Fruit fly (Drosophila melanogaster) whole organism, embryonic: ENCODE results near the gene CG11178.

Experiments used
- Atf6 ChIP-seq: fragments of 200-800 bp; sonication (Bioruptor generic); IDR thresholded peaks from 2 replicates; pipeline ENCODE4 v1.3.6; 2022; ENCODE audit warnings: missing biosample characterization, missing genetic modification characterization
- CG10321 ChIP-seq: fragments of 200-800 bp; sonication (Bioruptor generic); IDR thresholded peaks from 2 replicates; pipeline ENCODE4 v1.3.6; 2022; ENCODE audit warnings: missing biosample characterization, missing genetic modification characterization
- CG10979 ChIP-seq: fragments of 200-800 bp; sonication (Bioruptor generic); optimal IDR thresholded peaks from 2 replicates; lab custom pipeline; 2018; ENCODE audit warnings: missing biosample characterization, mild to moderate bottlenecking, missing genetic modification characterization, moderate library complexity
- CG11398 ChIP-seq: fragments of 200-800 bp; sonication (Bioruptor generic); optimal IDR thresholded peaks from 2 replicates; lab custom pipeline; 2016; ENCODE audit warnings: missing biosample characterization, missing genetic modification characterization
- CG12942 ChIP-seq: fragments of 200-800 bp; sonication (Bioruptor generic); optimal IDR thresholded peaks from 3 replicates; lab custom pipeline; 2016; ENCODE audit warnings: missing biosample characterization, missing genetic modification characterization
- CG14050 ChIP-seq: fragments of 200-800 bp; sonication (Bioruptor generic); IDR thresholded peaks from 3 replicates; pipeline ENCODE4 v1.3.6; 2022; ENCODE audit warnings: missing biosample characterization, missing genetic modification characterization
- CG17359 ChIP-seq: fragments of 200-800 bp; sonication (Bioruptor generic); optimal IDR thresholded peaks from 3 replicates; lab custom pipeline; 2018; ENCODE audit warnings: missing biosample characterization, mild to moderate bottlenecking, missing genetic modification characterization, moderate library complexity
- CG17385 ChIP-seq: fragments of 200-800 bp; sonication (Bioruptor generic); optimal IDR thresholded peaks from 3 replicates; lab custom pipeline; 2018; ENCODE audit warnings: missing biosample characterization, mild to moderate bottlenecking, missing genetic modification characterization
- CG18476 ChIP-seq: fragments of 200-800 bp; sonication (Bioruptor generic); optimal IDR thresholded peaks from 2 replicates; lab custom pipeline; 2016; ENCODE audit warnings: missing biosample characterization, mild to moderate bottlenecking, missing genetic modification characterization
- CG18764 ChIP-seq: fragments of 200-800 bp; sonication (Bioruptor generic); optimal IDR thresholded peaks from 3 replicates; lab custom pipeline; 2016; ENCODE audit warnings: missing biosample characterization, missing genetic modification characterization
- CG2129 ChIP-seq: fragments of 200-800 bp; sonication (Bioruptor generic); IDR thresholded peaks from 2 replicates; pipeline ENCODE4 v1.3.6; 2022; ENCODE audit warnings: missing biosample characterization, missing genetic modification characterization; ENCODE audit not compliant: partially characterized antibody
- CG2712 ChIP-seq: fragments of 200-800 bp; optimal IDR thresholded peaks from 3 replicates; lab custom pipeline; 2019; ENCODE audit warnings: missing biosample characterization, mild to moderate bottlenecking, missing genetic modification characterization, moderate library complexity
- CG30020 ChIP-seq: fragments of 200-800 bp; optimal IDR thresholded peaks from 2 replicates; lab custom pipeline; 2019; ENCODE audit warnings: missing biosample characterization, mild to moderate bottlenecking, missing genetic modification characterization, moderate library complexity
- CG30403 ChIP-seq: fragments of 200-800 bp; sonication (Bioruptor generic); optimal IDR thresholded peaks from 3 replicates; lab custom pipeline; 2016; ENCODE audit warnings: missing biosample characterization, missing genetic modification characterization
- CG3065 ChIP-seq: fragments of 200-800 bp; sonication (Bioruptor generic); optimal IDR thresholded peaks from 2 replicates; lab custom pipeline; 2016; ENCODE audit warnings: missing biosample characterization, missing genetic modification characterization
- CG4617 ChIP-seq: fragments of 200-800 bp; sonication (Bioruptor generic); optimal IDR thresholded peaks from 3 replicates; lab custom pipeline; 2016; ENCODE audit warnings: missing biosample characterization, missing genetic modification characterization, borderline replicate concordance
- CG4707 ChIP-seq: fragments of 200-800 bp; sonication (Bioruptor generic); optimal IDR thresholded peaks from 2 replicates; lab custom pipeline; 2018; ENCODE audit warnings: missing biosample characterization, mild to moderate bottlenecking, missing genetic modification characterization, moderate library complexity
- CG6175 ChIP-seq: fragments of 200-800 bp; sonication (Bioruptor generic); IDR thresholded peaks from 3 replicates; pipeline ENCODE4 v1.3.6; 2022; ENCODE audit warnings: missing biosample characterization, missing genetic modification characterization
- CG6654 ChIP-seq: fragments of 200-800 bp; sonication (Bioruptor generic); optimal IDR thresholded peaks from 2 replicates; lab custom pipeline; 2017; ENCODE audit warnings: missing biosample characterization, mild to moderate bottlenecking, missing genetic modification characterization
- CG7357 ChIP-seq: fragments of 200-800 bp; sonication (Bioruptor generic); IDR thresholded peaks from 3 replicates; pipeline ENCODE4 v1.3.6; 2022; ENCODE audit warnings: missing biosample characterization, missing genetic modification characterization
- CG7745 ChIP-seq: fragments of 200-800 bp; sonication (Bioruptor generic); optimal IDR thresholded peaks from 2 replicates; lab custom pipeline; 2018; ENCODE audit warnings: missing biosample characterization, mild to moderate bottlenecking, missing genetic modification characterization, moderate library complexity
- CG7987 ChIP-seq: fragments of 200-800 bp; sonication (Bioruptor generic); optimal IDR thresholded peaks from 2 replicates; lab custom pipeline; 2018; ENCODE audit warnings: missing biosample characterization, mild to moderate bottlenecking, missing genetic modification characterization, moderate library complexity
- CG9609 ChIP-seq: fragments of 200-800 bp; sonication (Bioruptor generic); optimal IDR thresholded peaks from 3 replicates; lab custom pipeline; 2016; ENCODE audit warnings: missing biosample characterization, missing genetic modification characterization
- Dbx ChIP-seq: fragments of 200-800 bp; sonication (Bioruptor generic); IDR thresholded peaks from 3 replicates; pipeline ENCODE4 v1.3.6; 2022; ENCODE audit warnings: missing biosample characterization, missing genetic modification characterization
- Dp ChIP-seq: fragments of 200-800 bp; sonication (Bioruptor generic); optimal IDR thresholded peaks from 2 replicates; lab custom pipeline; 2018; ENCODE audit warnings: missing biosample characterization, mild to moderate bottlenecking, missing genetic modification characterization, moderate library complexity
- Lhr ChIP-seq: fragments of 200-800 bp; sonication (Bioruptor generic); optimal IDR thresholded peaks from 3 replicates; lab custom pipeline; 2017; ENCODE audit warnings: mild to moderate bottlenecking, missing biosample characterization, missing genetic modification reagents, missing genetic modification characterization
- Lpt ChIP-seq: fragments of >200 bp; optimal IDR thresholded peaks from 2 replicates; lab custom pipeline; 2018; ENCODE audit warnings: missing biosample characterization, missing genetic modification characterization
- Meics ChIP-seq: fragments of 200-800 bp; sonication (Bioruptor generic); optimal IDR thresholded peaks from 2 replicates; lab custom pipeline; 2017; ENCODE audit warnings: missing biosample characterization, mild to moderate bottlenecking, missing genetic modification characterization
- Nf-YB ChIP-seq: fragments of 200-800 bp; sonication (Bioruptor generic); optimal IDR thresholded peaks from 3 replicates; lab custom pipeline; 2019; ENCODE audit warnings: missing biosample characterization, mild to moderate bottlenecking, missing genetic modification characterization, moderate library complexity
- Rfx ChIP-seq: fragments of 200-800 bp; sonication (Bioruptor generic); IDR thresholded peaks from 2 replicates; pipeline ENCODE4 v1.3.6; 2022; ENCODE audit warnings: missing biosample characterization, missing genetic modification characterization
- Spps ChIP-seq: fragments of 200-800 bp; sonication (Bioruptor generic); optimal IDR thresholded peaks from 2 replicates; lab custom pipeline; 2018; ENCODE audit warnings: missing biosample characterization, mild to moderate bottlenecking, missing genetic modification characterization
- Sry-β ChIP-seq: fragments of 200-800 bp; sonication (Bioruptor generic); optimal IDR thresholded peaks from 2 replicates; lab custom pipeline; 2018; ENCODE audit warnings: missing biosample characterization, mild to moderate bottlenecking, missing genetic modification characterization, moderate library complexity
- Tbp ChIP-seq: fragments of >200 bp; optimal IDR thresholded peaks from 2 replicates; lab custom pipeline; 2018; ENCODE audit warnings: missing biosample characterization, missing genetic modification characterization
- ab ChIP-seq: fragments of 200-800 bp; sonication (Bioruptor generic); optimal IDR thresholded peaks from 2 replicates; lab custom pipeline; 2016; ENCODE audit warnings: missing biosample characterization, missing genetic modification characterization
- ac ChIP-seq: fragments of 200-800 bp; sonication (Bioruptor generic); optimal IDR thresholded peaks from 3 replicates; lab custom pipeline; 2017; ENCODE audit warnings: missing biosample characterization, mild to moderate bottlenecking, missing genetic modification characterization
- aop ChIP-seq: fragments of 200-800 bp; sonication (Bioruptor generic); IDR thresholded peaks from 2 replicates; pipeline ENCODE4 v1.3.6; 2022; ENCODE audit warnings: missing biosample characterization, missing genetic modification characterization
- bsh ChIP-seq, 2 experiments: fragments of 200-800 bp; sonication (Bioruptor generic); optimal IDR thresholded peaks; 2 replicates each; lab custom pipeline; 2017 to 2018; ENCODE audit warnings: mild to moderate bottlenecking in 2 of 2, missing biosample characterization in 2 of 2, missing genetic modification characterization in 2 of 2, moderate library complexity in 1 of 2
- cas ChIP-seq: fragments of 200-800 bp; sonication (Bioruptor generic); IDR thresholded peaks from 2 replicates; pipeline ENCODE4 v1.3.6; 2022; ENCODE audit warnings: missing biosample characterization, missing genetic modification characterization
- cato ChIP-seq: fragments of 200-800 bp; sonication (Bioruptor generic); optimal IDR thresholded peaks from 2 replicates; lab custom pipeline; 2016; ENCODE audit warnings: missing biosample characterization, missing genetic modification characterization, borderline replicate concordance
- fd64A ChIP-seq: fragments of 200-800 bp; sonication (Bioruptor generic); optimal IDR thresholded peaks from 3 replicates; lab custom pipeline; 2018; ENCODE audit warnings: missing biosample characterization, mild to moderate bottlenecking, missing genetic modification characterization
- hbn ChIP-seq: fragments of 200-800 bp; sonication (Bioruptor generic); IDR thresholded peaks from 2 replicates; pipeline ENCODE4 v1.3.6; 2022; ENCODE audit warnings: missing biosample characterization, missing genetic modification characterization; ENCODE audit not compliant: partially characterized antibody
- ind ChIP-seq: fragments of 200-800 bp; sonication (Bioruptor generic); optimal IDR thresholded peaks from 3 replicates; lab custom pipeline; 2016; ENCODE audit warnings: missing biosample characterization, missing genetic modification characterization
- lilli ChIP-seq: fragments of 200-800 bp; sonication (Bioruptor generic); optimal IDR thresholded peaks from 3 replicates; lab custom pipeline; 2016; ENCODE audit warnings: missing biosample characterization, missing genetic modification characterization
- pb ChIP-seq: fragments of 200-800 bp; sonication (Bioruptor generic); optimal IDR thresholded peaks from 3 replicates; lab custom pipeline; 2016; ENCODE audit warnings: missing biosample characterization, missing genetic modification characterization
- pros ChIP-seq: fragments of 200-800 bp; sonication (Bioruptor generic); optimal IDR thresholded peaks from 3 replicates; lab custom pipeline; 2019; ENCODE audit warnings: missing biosample characterization, mild to moderate bottlenecking, missing genetic modification characterization, moderate library complexity
- row ChIP-seq: fragments of 200-800 bp; sonication (Bioruptor generic); IDR thresholded peaks from 3 replicates; pipeline ENCODE4 v1.3.6; 2022; ENCODE audit warnings: missing biosample characterization, missing genetic modification characterization
- schlank ChIP-seq: fragments of 200-800 bp; sonication (Bioruptor generic); optimal IDR thresholded peaks from 2 replicates; lab custom pipeline; 2018; ENCODE audit warnings: missing biosample characterization, mild to moderate bottlenecking, missing genetic modification characterization
- sens ChIP-seq: fragments of 200-800 bp; sonication (Bioruptor generic); peaks from one replicate; lab custom pipeline; 2016; ENCODE audit warnings: missing biosample characterization, missing genetic modification characterization
- tin ChIP-seq: fragments of 200-800 bp; sonication (Bioruptor generic); optimal IDR thresholded peaks from 3 replicates; lab custom pipeline; 2016; ENCODE audit warnings: missing biosample characterization, missing genetic modification characterization
- tup ChIP-seq: fragments of 200-800 bp; sonication (Bioruptor generic); optimal IDR thresholded peaks from 2 replicates; lab custom pipeline; 2016; ENCODE audit warnings: missing biosample characterization, mild to moderate bottlenecking, missing genetic modification characterization, moderate library complexity
- zen ChIP-seq: fragments of 200-800 bp; sonication (Bioruptor generic); optimal IDR thresholded peaks from 3 replicates; lab custom pipeline; 2018; ENCODE audit warnings: missing biosample characterization, mild to moderate bottlenecking, missing genetic modification characterization, moderate library complexity

Gene CG11178

DNA sequence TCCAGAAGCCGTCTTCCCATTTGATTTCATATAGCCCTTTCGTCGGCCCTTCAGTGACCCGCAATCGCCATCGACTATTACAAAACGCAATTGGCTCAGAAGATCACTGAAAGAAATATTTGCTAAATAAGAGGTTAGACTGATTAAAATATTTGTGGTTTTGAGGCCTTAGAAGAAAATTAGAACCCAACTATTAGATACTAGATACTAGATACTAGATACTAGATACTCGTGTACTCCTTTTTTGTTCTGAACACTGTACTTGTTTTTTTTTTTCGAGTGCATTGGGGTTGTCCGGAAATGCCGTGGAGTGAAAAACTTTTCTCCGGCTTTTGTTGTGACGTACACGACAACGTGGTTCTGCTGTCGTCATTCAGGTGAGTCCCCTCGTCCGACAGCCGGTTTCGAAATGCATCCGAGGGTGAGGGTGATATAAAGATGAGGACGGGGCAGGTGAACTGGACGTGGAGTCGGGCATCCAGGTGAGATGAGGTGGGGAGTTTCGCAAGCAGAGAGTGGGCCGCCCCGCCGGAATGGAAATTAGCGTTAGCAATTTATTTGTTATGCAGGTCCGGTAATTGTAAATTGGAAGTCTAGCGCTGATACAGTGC, 24.9 kb downstream of the CG11178 start (continued):
- peak; percentile 35 for TF ChIP-seq CG30403 (GFP tag; lab: Kevin White, UChicago)
- TF ChIP-seq fd64A, result no peak
- peak in 1 of 2 experiments; percentile 67 for TF ChIP-seq bsh (GFP tag; optimal IDR thresholded peaks at IDR 0.05; lab: Kevin White, UChicago)
- no peak for TF ChIP-seq aop (GFP tag; lab: Robert Waterston, UW)
- no peak for TF ChIP-seq Tbp
- no peak for TF ChIP-seq Spps (tag; lab: Kevin White, UChicago)
- no peak for TF ChIP-seq ab
- no peak for TF ChIP-seq hbn (GFP tag; lab: Robert Waterston, UW)
- no peak for TF ChIP-seq ac
- TF ChIP-seq CG11398, result no peak
- no peak for TF ChIP-seq CG6175 (GFP tag; lab: Robert Waterston, UW)
- TF ChIP-seq CG7987 (GFP tag; lab: Kevin White, UChicago), result no peak
- no peak for TF ChIP-seq CG18764 (GFP tag; lab: Kevin White, UChicago)
- TF ChIP-seq pb (GFP tag; lab: Kevin White, UChicago), result no peak
- TF ChIP-seq Dp (GFP tag; lab: Kevin White, UChicago), result no peak
- TF ChIP-seq CG17385 (GFP tag; lab: Kevin White, UChicago), result peak; percentile 9
- TF ChIP-seq Atf6 (GFP tag; lab: Robert Waterston, UW), result 0 out of 2 replicates have a peak, but pooled peaks have one; percentile 12
- TF ChIP-seq CG3065 (GFP tag; lab: Kevin White, UChicago), result no peak
- peak; percentile 59 for TF ChIP-seq CG10979 (tag; lab: Kevin White, UChicago)
- no peak for TF ChIP-seq Meics (GFP tag; lab: Kevin White, UChicago)
- no peak for TF ChIP-seq CG2129
- no peak for TF ChIP-seq CG30020 (tag; lab: Kevin White, UChicago)
- TF ChIP-seq lilli (GFP tag; lab: Kevin White, UChicago), result peak; percentile 20
- no peak for TF ChIP-seq CG4617
- TF ChIP-seq sens (GFP tag; lab: Kevin White, UChicago), result peak; percentile 71
- no peak for TF ChIP-seq CG7745 (tag; lab: Kevin White, UChicago)
- TF ChIP-seq Sry-β (GFP tag; lab: Kevin White, UChicago), result no peak
- TF ChIP-seq CG7357 (GFP tag; lab: Robert Waterston, UW), result no peak
- TF ChIP-seq CG12942 (GFP tag; lab: Kevin White, UChicago), result no peak
- TF ChIP-seq tup (GFP tag; lab: Kevin White, UChicago), result no peak
- peak; percentile 41; the same call in 1 of the 3 replicates for TF ChIP-seq row (GFP tag; lab: Robert Waterston, UW)
- no peak for TF ChIP-seq zen (tag; lab: Kevin White, UChicago)
- no peak for TF ChIP-seq cas (GFP tag; lab: Robert Waterston, UW)
- no peak for TF ChIP-seq schlank (tag; lab: Kevin White, UChicago)
- TF ChIP-seq CG18476 (GFP tag; lab: Kevin White, UChicago), result no peak
- TF ChIP-seq Lpt (GFP tag; lab: Kevin White, UChicago), result no peak
- TF ChIP-seq CG4707, result no peak
- TF ChIP-seq CG14050 (GFP tag; lab: Robert Waterston, UW), result no peak
- no peak for TF ChIP-seq cato
- peak; percentile 29 for TF ChIP-seq CG2712 (tag; lab: Kevin White, UChicago)
- TF ChIP-seq CG6654, result no peak
- TF ChIP-seq CG9609 (GFP tag; lab: Kevin White, UChicago), result peak; percentile 15
- peak; percentile 28 for TF ChIP-seq ind (GFP tag; lab: Kevin White, UChicago)
- no peak for TF ChIP-seq Lhr (GFP tag; lab: Kevin White, UChicago)
- peak; percentile 47 for TF ChIP-seq tin
- TF ChIP-seq Nf-YB (GFP tag; lab: Kevin White, UChicago), result no peak
- TF ChIP-seq Rfx (GFP tag; lab: Robert Waterston, UW), result peak; percentile 13; the same call in 1 of the 2 replicates
- no peak for TF ChIP-seq pros (GFP tag; lab: Kevin White, UChicago)
- peak; percentile 30 for TF ChIP-seq CG17359 (tag; lab: Kevin White, UChicago)
- TF ChIP-seq CG10321 (GFP tag; lab: Robert Waterston, UW), result no peak
- no peak for TF ChIP-seq Dbx (GFP tag; lab: Robert Waterston, UW)
